Fruit fly (Drosophila melanogaster) whole organism, embryonic: Measurements from ENCODE around the gene CG12379.
A peak's percentile ranks its signal among the peaks of the same experiment; 100 is the strongest.

Source experiments
- CG15479 ChIP-seq: fragments of 200-800 bp; sonication (Bioruptor generic); optimal IDR thresholded peaks from 3 replicates; lab custom pipeline; 2019; ENCODE audit warnings: missing biosample characterization, mild to moderate bottlenecking, missing genetic modification characterization, moderate library complexity
- CG5180 ChIP-seq: fragments of 200-800 bp; sonication (Bioruptor generic); optimal IDR thresholded peaks from 3 replicates; lab custom pipeline; 2017; ENCODE audit warnings: missing biosample characterization, missing genetic modification characterization, mild to moderate bottlenecking, moderate library complexity, missing genetic modification reagents
- cad ChIP-seq: fragments of >200 bp; optimal IDR thresholded peaks from 2 replicates; lab custom pipeline; 2017; ENCODE audit warnings: missing biosample characterization, missing genetic modification characterization
- emc ChIP-seq: fragments of 200-800 bp; sonication (Bioruptor generic); optimal IDR thresholded peaks from 2 replicates; lab custom pipeline; 2016; ENCODE audit warnings: missing biosample characterization, missing genetic modification characterization
- psq ChIP-seq: fragments of 200-800 bp; sonication (Bioruptor generic); optimal IDR thresholded peaks from 2 replicates; lab custom pipeline; 2017; ENCODE audit warnings: missing biosample characterization, missing genetic modification characterization
- tll ChIP-seq, 2 experiments: fragments of 200-800 bp in 1 of 2; fragments of >200 bp in 1 of 2; sonication (Bioruptor generic) in 1 of 2; optimal IDR thresholded peaks; 2 replicates each; lab custom pipeline; 2017 to 2019; ENCODE audit warnings: missing biosample characterization in 2 of 2, missing genetic modification characterization in 2 of 2, mild to moderate bottlenecking in 1 of 2, moderate library complexity in 1 of 2
- zen ChIP-seq: fragments of 200-800 bp; sonication (Bioruptor generic); optimal IDR thresholded peaks from 3 replicates; lab custom pipeline; 2018; ENCODE audit warnings: missing biosample characterization, mild to moderate bottlenecking, missing genetic modification characterization, moderate library complexity

Gene CG12379

dm6 chrX:15684419-15684818 is 49.4 kb downstream of the CG12379 start:
- TF ChIP-seq tll (GFP tag; optimal IDR thresholded peaks at IDR 0.05; lab: Kevin White, UChicago): peak in 1 of 2 experiments; percentile 65
- peak; percentile 54 for TF ChIP-seq cad
- TF ChIP-seq zen: peak; percentile 96
- TF ChIP-seq CG15479 (GFP tag; lab: Kevin White, UChicago): peak; percentile 45
- TF ChIP-seq CG5180: no peak
- no peak for TF ChIP-seq psq (GFP tag; lab: Kevin White, UChicago)
- no peak for TF ChIP-seq emc (GFP tag; lab: Kevin White, UChicago)
